Worm (Caenorhabditis elegans) whole organism, L4/young adult: ENCODE results near the gene C30F2.4.

ENCODE experiments used
- dao-5 ChIP-seq: sonication (generic microtip); optimal IDR thresholded peaks from 2 replicates; lab custom pipeline; 2016; ENCODE audit warnings: missing genotype, missing genetic modification characterization, moderate library complexity, missing compliant biosample characterization
- him-1 ChIP-seq: sonication (generic microtip); optimal IDR thresholded peaks from 2 replicates; lab custom pipeline; 2016; ENCODE audit warnings: missing genotype, missing genetic modification reagents, missing genetic modification characterization, missing compliant biosample characterization

DNA sequence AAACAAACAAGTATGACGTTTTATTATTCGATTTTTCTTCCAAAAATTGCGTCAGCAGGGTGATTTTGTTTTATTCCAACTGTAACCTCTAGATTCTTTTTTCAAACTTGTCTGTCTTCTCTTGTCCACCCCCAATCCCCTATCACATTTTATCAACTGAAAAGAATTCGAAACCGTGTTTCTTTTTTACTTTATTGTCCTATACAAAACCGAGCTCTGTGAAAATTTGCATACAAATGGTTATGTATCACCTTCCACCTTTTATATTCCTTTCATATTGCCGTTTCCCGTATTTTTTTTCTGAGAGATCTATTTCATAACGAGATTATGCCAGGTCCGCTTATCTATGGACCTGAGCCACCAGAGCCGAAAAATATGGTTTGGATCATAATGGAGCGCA is 21.1 kb downstream of the C30F2.4 start, which contains the start of gene T27A8.7:
- TF ChIP-seq him-1 (no peak), dao-5 (tag; lab: Kevin White, UChicago) (no peak)
